Fruit fly (Drosophila melanogaster) whole organism, embryonic: ENCODE measurements around the gene JIL-1.

Experiments
- Bteb2 ChIP-seq: fragments of 200-800 bp; sonication (Bioruptor generic); optimal IDR thresholded peaks from 2 replicates; lab custom pipeline; 2016; ENCODE audit warnings: missing biosample characterization, missing genetic modification characterization
- CG10274 ChIP-seq: fragments of 200-800 bp; sonication (Bioruptor generic); optimal IDR thresholded peaks from 3 replicates; lab custom pipeline; 2017; ENCODE audit warnings: missing biosample characterization, mild to moderate bottlenecking, missing genetic modification characterization
- CG11456 ChIP-seq: fragments of 200-800 bp; sonication (Bioruptor generic); IDR thresholded peaks from 3 replicates; pipeline ENCODE4 v1.3.6; 2022; ENCODE audit warnings: missing biosample characterization, missing genetic modification characterization
- CG13123 ChIP-seq: fragments of 200-800 bp; sonication (Bioruptor generic); optimal IDR thresholded peaks from 2 replicates; lab custom pipeline; 2016; ENCODE audit warnings: missing biosample characterization, missing genetic modification characterization
- CG14014 ChIP-seq: fragments of 200-800 bp; sonication (Bioruptor generic); IDR thresholded peaks from 2 replicates; pipeline ENCODE4 v1.3.6; 2022; ENCODE audit warnings: missing biosample characterization, missing genetic modification characterization
- CG14860 ChIP-seq: fragments of 200-800 bp; sonication (Bioruptor generic); IDR thresholded peaks from 3 replicates; pipeline ENCODE4 v1.3.6; 2022; ENCODE audit warnings: missing biosample characterization, missing genetic modification characterization; ENCODE audit not compliant: partially characterized antibody
- CG17186 ChIP-seq: fragments of 200-800 bp; sonication (Bioruptor generic); optimal IDR thresholded peaks from 3 replicates; lab custom pipeline; 2017; ENCODE audit warnings: missing biosample characterization, missing genetic modification reagents, missing genetic modification characterization
- CG17359 ChIP-seq: fragments of 200-800 bp; sonication (Bioruptor generic); optimal IDR thresholded peaks from 3 replicates; lab custom pipeline; 2018; ENCODE audit warnings: missing biosample characterization, mild to moderate bottlenecking, missing genetic modification characterization, moderate library complexity
- CG17912 ChIP-seq: fragments of 200-800 bp; sonication (Bioruptor generic); optimal IDR thresholded peaks from 2 replicates; lab custom pipeline; 2018; ENCODE audit warnings: missing biosample characterization, mild to moderate bottlenecking, missing genetic modification characterization
- CG1832 ChIP-seq: fragments of 200-800 bp; sonication (Bioruptor generic); optimal IDR thresholded peaks from 2 replicates; lab custom pipeline; 2017; ENCODE audit warnings: missing biosample characterization, mild to moderate bottlenecking, missing genetic modification characterization, inconsistent platforms
- CG3281 ChIP-seq: fragments of 200-800 bp; sonication (Bioruptor generic); optimal IDR thresholded peaks from 3 replicates; lab custom pipeline; 2017; ENCODE audit warnings: missing biosample characterization, mild to moderate bottlenecking, missing genetic modification characterization
- CG3838 ChIP-seq: fragments of 200-800 bp; sonication (Bioruptor generic); optimal IDR thresholded peaks from 3 replicates; lab custom pipeline; 2016; ENCODE audit warnings: missing biosample characterization, missing genetic modification characterization
- CG42726 ChIP-seq: fragments of 200-800 bp; sonication (Bioruptor generic); IDR thresholded peaks from 2 replicates; pipeline ENCODE4 v1.3.6; 2022; ENCODE audit warnings: missing biosample characterization, missing genetic modification characterization; ENCODE audit not compliant: partially characterized antibody
- CG6791 ChIP-seq: fragments of 200-800 bp; sonication (Bioruptor generic); IDR thresholded peaks from 3 replicates; pipeline ENCODE4 v1.3.6; 2022; ENCODE audit warnings: missing biosample characterization, missing genetic modification characterization; ENCODE audit not compliant: partially characterized antibody
- CG6813 ChIP-seq: fragments of 200-800 bp; sonication (Bioruptor generic); optimal IDR thresholded peaks from 2 replicates; lab custom pipeline; 2017; ENCODE audit warnings: missing biosample characterization, missing genetic modification characterization, mild to moderate bottlenecking, moderate library complexity, missing genetic modification reagents
- CG6854 ChIP-seq: fragments of 200-800 bp; sonication (Bioruptor generic); optimal IDR thresholded peaks from 3 replicates; lab custom pipeline; 2017; ENCODE audit warnings: missing biosample characterization, mild to moderate bottlenecking, missing genetic modification characterization
- CG7839 ChIP-seq: fragments of 200-800 bp; sonication (Bioruptor generic); optimal IDR thresholded peaks from 3 replicates; lab custom pipeline; 2018; ENCODE audit warnings: missing biosample characterization, mild to moderate bottlenecking, missing genetic modification characterization, moderate library complexity
- CG7987 ChIP-seq: fragments of 200-800 bp; sonication (Bioruptor generic); optimal IDR thresholded peaks from 2 replicates; lab custom pipeline; 2018; ENCODE audit warnings: missing biosample characterization, mild to moderate bottlenecking, missing genetic modification characterization, moderate library complexity
- D19A ChIP-seq: fragments of 200-800 bp; optimal IDR thresholded peaks from 3 replicates; lab custom pipeline; 2019; ENCODE audit warnings: missing biosample characterization, mild to moderate bottlenecking, missing genetic modification characterization, moderate library complexity
- Dek ChIP-seq: fragments of 200-800 bp; sonication (Bioruptor generic); optimal IDR thresholded peaks from 3 replicates; lab custom pipeline; 2019; ENCODE audit warnings: missing biosample characterization, mild to moderate bottlenecking, missing genetic modification characterization, moderate library complexity
- Hr3 ChIP-seq: fragments of 200-800 bp; sonication (Bioruptor generic); optimal IDR thresholded peaks from 3 replicates; lab custom pipeline; 2016; ENCODE audit warnings: missing biosample characterization, missing genetic modification characterization
- Lpt ChIP-seq: fragments of >200 bp; optimal IDR thresholded peaks from 2 replicates; lab custom pipeline; 2018; ENCODE audit warnings: missing biosample characterization, missing genetic modification characterization
- Nf-YC ChIP-seq: fragments of 200-800 bp; optimal IDR thresholded peaks from 3 replicates; lab custom pipeline; 2019; ENCODE audit warnings: missing biosample characterization, mild to moderate bottlenecking, missing genetic modification characterization, moderate library complexity
- Pdp1 ChIP-seq, 2 experiments: fragments of 200-800 bp; sonication (Bioruptor generic); optimal IDR thresholded peaks; 3 replicates each; lab custom pipeline; 2016; ENCODE audit warnings: missing biosample characterization in 2 of 2, missing genetic modification characterization in 2 of 2, mild to moderate bottlenecking in 1 of 2, moderate library complexity in 1 of 2
- Scr ChIP-seq: fragments of 200-800 bp; sonication (Bioruptor generic); IDR thresholded peaks from 2 replicates; pipeline ENCODE4 v1.3.6; 2022; ENCODE audit warnings: missing biosample characterization, missing genetic modification characterization; ENCODE audit not compliant: partially characterized antibody
- Taf1 ChIP-seq: fragments of 200-800 bp; sonication (Bioruptor generic); IDR thresholded peaks from 2 replicates; pipeline ENCODE4 v1.3.6; 2022; ENCODE audit warnings: missing biosample characterization, missing genetic modification characterization
- Xrp1 ChIP-seq: fragments of 200-800 bp; sonication (Bioruptor generic); IDR thresholded peaks from 2 replicates; pipeline ENCODE4 v1.3.6; 2022; ENCODE audit warnings: missing biosample characterization, missing genetic modification characterization
- bsh ChIP-seq, 2 experiments: fragments of 200-800 bp; sonication (Bioruptor generic); optimal IDR thresholded peaks; 2 replicates each; lab custom pipeline; 2017 to 2018; ENCODE audit warnings: mild to moderate bottlenecking in 2 of 2, missing biosample characterization in 2 of 2, missing genetic modification characterization in 2 of 2, moderate library complexity in 1 of 2
- chinmo ChIP-seq: fragments of 200-800 bp; sonication (Bioruptor generic); IDR thresholded peaks from 4 replicates; pipeline ENCODE4 v1.3.6; 2022; ENCODE audit warnings: missing biosample characterization, missing genetic modification characterization; ENCODE audit not compliant: partially characterized antibody
- crc ChIP-seq: fragments of 200-800 bp; sonication (Bioruptor generic); optimal IDR thresholded peaks from 2 replicates; lab custom pipeline; 2016; ENCODE audit warnings: missing biosample characterization, missing genetic modification characterization
- dan ChIP-seq: fragments of 200-800 bp; sonication (Bioruptor generic); IDR thresholded peaks from 2 replicates; pipeline ENCODE4 v1.3.6; 2022; ENCODE audit warnings: missing biosample characterization, missing genetic modification characterization
- dati ChIP-seq: fragments of 200-800 bp; sonication (Bioruptor generic); IDR thresholded peaks from 2 replicates; pipeline ENCODE4 v1.3.6; 2022; ENCODE audit warnings: missing biosample characterization, missing genetic modification characterization
- disco-r ChIP-seq: fragments of 200-800 bp; sonication (Bioruptor generic); optimal IDR thresholded peaks from 2 replicates; lab custom pipeline; 2016; ENCODE audit warnings: missing biosample characterization, missing genetic modification characterization
- dm ChIP-seq: fragments of 200-800 bp; sonication (Bioruptor generic); optimal IDR thresholded peaks from 3 replicates; lab custom pipeline; 2016; ENCODE audit warnings: missing biosample characterization, missing genetic modification characterization
- fd64A ChIP-seq: fragments of 200-800 bp; sonication (Bioruptor generic); optimal IDR thresholded peaks from 3 replicates; lab custom pipeline; 2018; ENCODE audit warnings: missing biosample characterization, mild to moderate bottlenecking, missing genetic modification characterization
- fd96Cb ChIP-seq: fragments of 200-800 bp; sonication (Bioruptor generic); optimal IDR thresholded peaks from 2 replicates; lab custom pipeline; 2018; ENCODE audit warnings: missing biosample characterization, mild to moderate bottlenecking, missing genetic modification characterization, moderate library complexity
- hkb ChIP-seq, 2 experiments: fragments of 200-800 bp in 1 of 2; fragments of >200 bp in 1 of 2; sonication (Bioruptor generic) in 1 of 2; IDR thresholded peaks in 1 of 2; optimal IDR thresholded peaks in 1 of 2; 2 replicates each; pipeline versions ENCODE4 v1.3.6 to Lab custom; 2017 to 2022; ENCODE audit warnings: missing biosample characterization in 1 of 2, missing genetic modification characterization in 1 of 2
- kah ChIP-seq: fragments of 200-800 bp; sonication (Bioruptor generic); optimal IDR thresholded peaks from 2 replicates; lab custom pipeline; 2018; ENCODE audit warnings: missing biosample characterization, mild to moderate bottlenecking, missing genetic modification characterization
- nerfin-2 ChIP-seq: fragments of 200-800 bp; sonication (Bioruptor generic); IDR thresholded peaks from 2 replicates; pipeline ENCODE4 v1.3.6; 2022; ENCODE audit warnings: missing biosample characterization, missing genetic modification characterization; ENCODE audit not compliant: partially characterized antibody
- onecut ChIP-seq: fragments of 200-800 bp; sonication (Bioruptor generic); IDR thresholded peaks from 2 replicates; pipeline ENCODE4 v1.3.6; 2022; ENCODE audit warnings: missing biosample characterization, missing genetic modification characterization
- pan ChIP-seq, 4 experiments: fragments of >200 bp in 3 of 4; fragments of 200-800 bp in 1 of 4; sonication (Bioruptor generic) in 1 of 4; optimal IDR thresholded peaks in 3 of 4; IDR thresholded peaks in 1 of 4; 2 replicates each; pipeline versions ENCODE4 v1.3.6 to Lab custom; 2017 to 2022; ENCODE audit warnings: missing biosample characterization in 2 of 4, missing genetic modification characterization in 2 of 4, mixed read lengths in 1 of 4
- pfk ChIP-seq: fragments of 200-800 bp; sonication (Bioruptor generic); optimal IDR thresholded peaks from 2 replicates; lab custom pipeline; 2018; ENCODE audit warnings: missing biosample characterization, mild to moderate bottlenecking, missing genetic modification characterization, moderate library complexity
- psq ChIP-seq: fragments of 200-800 bp; sonication (Bioruptor generic); optimal IDR thresholded peaks from 2 replicates; lab custom pipeline; 2017; ENCODE audit warnings: missing biosample characterization, missing genetic modification characterization
- pzg ChIP-seq: fragments of 200-800 bp; sonication (Bioruptor generic); optimal IDR thresholded peaks from 3 replicates; lab custom pipeline; 2018; ENCODE audit warnings: missing biosample characterization, mild to moderate bottlenecking, missing genetic modification characterization, moderate library complexity
- slp2 ChIP-seq: fragments of 200-800 bp; sonication (Bioruptor generic); optimal IDR thresholded peaks from 2 replicates; lab custom pipeline; 2016; ENCODE audit warnings: missing biosample characterization, missing genetic modification characterization
- sr ChIP-seq: fragments of 200-800 bp; sonication (Bioruptor generic); IDR thresholded peaks from 3 replicates; pipeline ENCODE4 v1.3.6; 2022; ENCODE audit warnings: missing biosample characterization, missing genetic modification characterization
- zen2 ChIP-seq: fragments of 200-800 bp; sonication (Bioruptor generic); IDR thresholded peaks from 3 replicates; pipeline ENCODE4 v1.3.6; 2022; ENCODE audit warnings: missing biosample characterization, missing genetic modification characterization; ENCODE audit not compliant: partially characterized antibody

The JIL-1 gene

DNA sequence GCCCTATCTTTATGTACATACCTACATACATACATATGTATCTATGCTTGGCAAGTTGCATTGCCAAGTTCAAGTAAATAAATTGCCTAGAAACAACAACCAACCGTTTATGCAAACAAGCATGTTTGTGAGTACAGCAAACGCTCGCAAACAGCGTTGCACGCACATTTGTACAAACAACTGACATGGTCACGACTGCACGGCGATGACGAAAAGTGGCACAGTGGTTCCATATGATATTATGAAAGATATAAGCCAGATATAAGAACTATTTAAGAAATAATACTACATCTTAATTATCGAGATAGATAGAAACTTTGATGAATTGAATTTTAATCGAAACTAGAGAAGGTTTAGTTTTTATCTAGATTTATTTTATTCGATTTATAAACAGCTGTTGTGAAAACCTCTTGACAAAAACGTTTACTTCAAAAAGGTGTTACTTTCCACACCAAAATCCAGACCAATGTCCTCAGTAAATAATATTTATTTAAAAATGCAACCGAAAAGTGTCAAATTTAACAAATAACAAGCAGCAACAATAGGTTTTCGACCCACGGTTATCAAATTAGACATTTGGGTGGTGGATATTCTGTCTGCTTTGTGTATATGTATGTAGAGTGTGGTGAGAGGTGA, 3.1 kb downstream of the JIL-1 start (continued):
- TF ChIP-seq nerfin-2 (GFP tag; lab: Robert Waterston, UW) (no peak), fd96Cb (tag; lab: Kevin White, UChicago) (peak; percentile 89), CG13123 (GFP tag; lab: Kevin White, UChicago) (peak; percentile 75), Pdp1 (GFP tag; optimal IDR thresholded peaks at IDR 0.05; lab: Kevin White, UChicago) (peak; percentile 73 to 84), CG3281 (peak; percentile 79), CG6813 (GFP tag; lab: Kevin White, UChicago) (peak; percentile 85), chinmo (GFP tag; lab: Robert Waterston, UW) (peak; percentile 65; the same call in 1 of the 4 replicates), pzg (GFP tag; lab: Kevin White, UChicago) (no peak), sr (GFP tag; lab: Robert Waterston, UW) (peak; percentile 74; the same call in 2 of the 3 replicates), dm (peak; percentile 75), CG14014 (GFP tag; lab: Robert Waterston, UW) (peak; percentile 77), CG1832 (GFP tag; lab: Kevin White, UChicago) (no peak), dati (peak; percentile 51; the same call in 1 of the 2 replicates), onecut (GFP tag; lab: Robert Waterston, UW) (peak; percentile 79), pfk (GFP tag; lab: Kevin White, UChicago) (peak; percentile 30), disco-r (GFP tag; lab: Kevin White, UChicago) (peak; percentile 73), CG10274 (GFP tag; lab: Kevin White, UChicago) (peak; percentile 75), Taf1 (GFP tag; lab: Robert Waterston, UW) (0 out of 2 replicates have a peak, but pooled peaks have one; percentile 15), CG11456 (no peak), CG7987 (peak; percentile 81), dan (GFP tag; lab: Robert Waterston, UW) (no peak; the same call in 1 of the 2 replicates), bsh (GFP tag; optimal IDR thresholded peaks at IDR 0.05; lab: Kevin White, UChicago) (peak; percentile 58 to 89), slp2 (GFP tag; lab: Kevin White, UChicago) (peak; percentile 80), D19A (tag; lab: Kevin White, UChicago) (peak; percentile 93), Lpt (GFP tag; lab: Kevin White, UChicago) (no peak), Dek (tag; lab: Kevin White, UChicago) (peak; percentile 76), hkb (optimal IDR thresholded peaks at IDR 0.05; lab: Kevin White, UChicago) (no peak), hkb (GFP tag; IDR thresholded peaks at IDR 0.05; lab: Robert Waterston, UW) (peak; percentile 93), Bteb2 (peak; percentile 82), pan (optimal IDR thresholded peaks at IDR 0.05; lab: Kevin White, UChicago) (no peak), pan (GFP tag; optimal IDR thresholded peaks at IDR 0.05 in 1 of 2, IDR thresholded peaks at IDR 0.05 in 1 of 2) (peak in 1 of 2 experiments; percentile 84), CG3838 (GFP tag; lab: Kevin White, UChicago) (peak; percentile 79), kah (peak; percentile 82), Scr (GFP tag; lab: Robert Waterston, UW) (no peak), crc (GFP tag; lab: Kevin White, UChicago) (peak; percentile 61), Nf-YC (peak; percentile 84), CG7839 (peak; percentile 97), CG6791 (GFP tag; lab: Robert Waterston, UW) (no peak), CG17359 (peak; percentile 75), CG6854 (GFP tag; lab: Kevin White, UChicago) (peak; percentile 76), Xrp1 (GFP tag; lab: Robert Waterston, UW) (peak; percentile 87), psq (GFP tag; lab: Kevin White, UChicago) (peak; percentile 75), fd64A (GFP tag; lab: Kevin White, UChicago) (peak; percentile 45), Hr3 (GFP tag; lab: Kevin White, UChicago) (peak; percentile 91), CG42726 (GFP tag; lab: Robert Waterston, UW) (no peak), CG17912 (GFP tag; lab: Kevin White, UChicago) (no peak), zen2 (no peak), CG14860 (GFP tag; lab: Robert Waterston, UW) (peak; percentile 47; the same call in 1 of the 3 replicates), CG17186 (GFP tag; lab: Kevin White, UChicago) (peak; percentile 52)
